Worm (Caenorhabditis elegans): Measurements from ENCODE around the gene nspc-10.

ce11 chrX:12317560-12317959 is 25.8 kb upstream of the nspc-10 start:
- no peak for TF ChIP-seq med-1 (GFP tag; optimal IDR thresholded peaks at IDR 0.05; ENCODE audit: insufficient read depth)
- no peak for TF ChIP-seq ztf-23 (GFP tag; IDR thresholded peaks at IDR 0.05)
- no peak for TF ChIP-seq ztf-29 (GFP tag; IDR thresholded peaks at IDR 0.05)
- no peak for TF ChIP-seq ref-1 (GFP tag; conservative IDR thresholded peaks at IDR 0.05)

Data from whole organism, midembryonic.